Fruit fly (Drosophila melanogaster): ENCODE measurements around the gene comm2.

Gene comm2

dm6 chr3L:15689518-15689917, 10.1 kb downstream of the comm2 start (continued):
- peak; percentile 43 for TF ChIP-seq CG3281 (GFP tag; optimal IDR thresholded peaks at IDR 0.05)
- TF ChIP-seq Rx (GFP tag; IDR thresholded peaks at IDR 0.05), result no peak
- no peak for TF ChIP-seq CG18764 (GFP tag; optimal IDR thresholded peaks at IDR 0.05)
- no peak for TF ChIP-seq CG15269 (tag; optimal IDR thresholded peaks at IDR 0.05)
- no peak for TF ChIP-seq CG4854 (GFP tag; optimal IDR thresholded peaks at IDR 0.05)
- TF ChIP-seq CG9817 (tag; optimal IDR thresholded peaks at IDR 0.05), result no peak
- TF ChIP-seq CG3407 (GFP tag; optimal IDR thresholded peaks at IDR 0.05), result no peak
- TF ChIP-seq trem (tag; optimal IDR thresholded peaks at IDR 0.05), result no peak
- no peak for TF ChIP-seq grau (tag; optimal IDR thresholded peaks at IDR 0.05)
- no peak for TF ChIP-seq aop (GFP tag; IDR thresholded peaks at IDR 0.05)
- TF ChIP-seq E2f2 (GFP tag; IDR thresholded peaks at IDR 0.05), result peak; percentile 30; the same call in 1 of the 2 replicates
- TF ChIP-seq Trl (optimal IDR thresholded peaks at IDR 0.05), result no peak
- TF ChIP-seq Trl (GFP tag; optimal IDR thresholded peaks at IDR 0.05), result peak; percentile 13
- TF ChIP-seq ERR (GFP tag; optimal IDR thresholded peaks at IDR 0.05), result no peak
- TF ChIP-seq Dref (GFP tag; IDR thresholded peaks at IDR 0.05), result no peak
- no peak for TF ChIP-seq dmrt11E (tag; optimal IDR thresholded peaks at IDR 0.05)
- peak; percentile 54 for TF ChIP-seq CG13296 (GFP tag; optimal IDR thresholded peaks at IDR 0.05)
- no peak for TF ChIP-seq gt (GFP tag; IDR thresholded peaks at IDR 0.05)
- TF ChIP-seq CG10267 (tag; optimal IDR thresholded peaks at IDR 0.05), result no peak
- no peak for TF ChIP-seq CG12942 (GFP tag; optimal IDR thresholded peaks at IDR 0.05)
- TF ChIP-seq luna (GFP tag; optimal IDR thresholded peaks at IDR 0.05), result peak; percentile 40
- TF ChIP-seq HLH3B (GFP tag; IDR thresholded peaks at IDR 0.05), result 0 out of 2 replicates have a peak, but pooled peaks have one; percentile 11
- no peak for TF ChIP-seq CG15073 (GFP tag; optimal IDR thresholded peaks at IDR 0.05)
- TF ChIP-seq CG2116 (GFP tag; optimal IDR thresholded peaks at IDR 0.05), result no peak
- peak; percentile 35 for TF ChIP-seq CG10209 (GFP tag; optimal IDR thresholded peaks at IDR 0.05)
- no peak for TF ChIP-seq pb (GFP tag; optimal IDR thresholded peaks at IDR 0.05)
- no peak for TF ChIP-seq CG10366 (GFP tag; IDR thresholded peaks at IDR 0.05)
- TF ChIP-seq br (optimal IDR thresholded peaks at IDR 0.05), result no peak
- peak; percentile 29 for TF ChIP-seq schlank (tag; optimal IDR thresholded peaks at IDR 0.05)
- TF ChIP-seq CG14050 (GFP tag; IDR thresholded peaks at IDR 0.05), result no peak
- TF ChIP-seq CG2120 (GFP tag; optimal IDR thresholded peaks at IDR 0.05), result peak; percentile 22
- TF ChIP-seq CG9932 (GFP tag; IDR thresholded peaks at IDR 0.05), result peak; percentile 31; the same call in 1 of the 2 replicates
- peak in 1 of 2 experiments; percentile 7 for TF ChIP-seq dpn (GFP tag; optimal IDR thresholded peaks at IDR 0.05)
- TF ChIP-seq CG17612 (GFP tag; IDR thresholded peaks at IDR 0.05), result no peak
- TF ChIP-seq ara (GFP tag; IDR thresholded peaks at IDR 0.05), result no peak
- no peak for TF ChIP-seq exex (tag; optimal IDR thresholded peaks at IDR 0.05)
- peak; percentile 27; the same call in 1 of the 3 replicates for TF ChIP-seq dysf (GFP tag; IDR thresholded peaks at IDR 0.05)
- TF ChIP-seq Fer3 (tag; optimal IDR thresholded peaks at IDR 0.05), result peak; percentile 17
- no peak for TF ChIP-seq hb (GFP tag; IDR thresholded peaks at IDR 0.05; ENCODE audit: partially characterized antibody)
- TF ChIP-seq CG4707 (GFP tag; optimal IDR thresholded peaks at IDR 0.05), result no peak
- TF ChIP-seq slp2 (GFP tag; optimal IDR thresholded peaks at IDR 0.05), result no peak
- TF ChIP-seq fd102C (GFP tag; optimal IDR thresholded peaks at IDR 0.05), result peak; percentile 50
- peak; percentile 1 for TF ChIP-seq CG18599 (GFP tag; optimal IDR thresholded peaks at IDR 0.05)
- TF ChIP-seq zfh2 (GFP tag; optimal IDR thresholded peaks at IDR 0.05), result no peak
- TF ChIP-seq CG4820 (GFP tag; optimal IDR thresholded peaks at IDR 0.05), result no peak
- no peak for TF ChIP-seq HLH54F (GFP tag; optimal IDR thresholded peaks at IDR 0.05)
- TF ChIP-seq Fer1 (GFP tag; optimal IDR thresholded peaks at IDR 0.05), result peak; percentile 8
- 0 out of 2 replicates have a peak, but pooled peaks have one; percentile 10 for TF ChIP-seq wdn (GFP tag; IDR thresholded peaks at IDR 0.05)
- TF ChIP-seq CG18262 (tag; optimal IDR thresholded peaks at IDR 0.05), result no peak
- no peak for TF ChIP-seq Mes4 (GFP tag; optimal IDR thresholded peaks at IDR 0.05)
- TF ChIP-seq CG33557 (GFP tag; optimal IDR thresholded peaks at IDR 0.05), result no peak
- no peak for TF ChIP-seq CG4328 (GFP tag; optimal IDR thresholded peaks at IDR 0.05)
